Worm (Caenorhabditis elegans) whole organism, young adult: ENCODE measurements around the gene cacn-1.

Experiments
- B0336.3 ChIP-seq: fragments of 200-800 bp; sonication (Bioruptor generic); IDR thresholded peaks from 2 replicates; pipeline ENCODE4 v1.3.6; 2022; ENCODE audit warnings: missing genetic modification characterization, missing compliant biosample characterization
- C06A6.2 ChIP-seq: fragments of 200-800 bp; sonication (Bioruptor generic); conservative IDR thresholded peaks from 2 replicates; pipeline ENCODE4 v1.3.6; 2022; ENCODE audit warnings: missing genetic modification characterization, missing compliant biosample characterization
- F33H1.4 ChIP-seq: fragments of 200-800 bp; sonication (Bioruptor generic); IDR thresholded peaks from 2 replicates; pipeline ENCODE4 v1.3.6; 2022; ENCODE audit warnings: missing genetic modification reagents, missing genetic modification characterization, missing compliant biosample characterization
- Y95B8A.8 ChIP-seq: fragments of 200-800 bp; sonication (Bioruptor generic); IDR thresholded peaks from 2 replicates; pipeline ENCODE4 v1.3.6; 2022; ENCODE audit warnings: missing genetic modification reagents, missing genetic modification characterization, missing compliant biosample characterization
- akir-1 ChIP-seq: fragments of 200-800 bp; sonication (Bioruptor generic); optimal IDR thresholded peaks from 2 replicates; lab custom pipeline; 2018; ENCODE audit warnings: mild to moderate bottlenecking, missing genetic modification characterization, moderate library complexity, missing compliant biosample characterization
- cebp-1 ChIP-seq, 2 experiments: fragments of 200-800 bp in 1 of 2; sonication (Bioruptor generic) in 1 of 2; sonication (generic microtip) in 1 of 2; IDR thresholded peaks in 1 of 2; optimal IDR thresholded peaks in 1 of 2; 2 replicates each; pipeline versions ENCODE4 v1.3.6 to Lab custom; 2017 to 2022; ENCODE audit warnings: missing compliant biosample characterization in 2 of 2, missing genetic modification characterization in 2 of 2, mild to moderate bottlenecking in 1 of 2, missing genetic modification reagents in 1 of 2, moderate library complexity in 1 of 2
- efl-1 ChIP-seq: fragments of 150-350 bp; optimal IDR thresholded peaks from 2 replicates; lab custom pipeline; 2014; ENCODE audit warnings: missing biosample characterization, missing genetic modification reagents, missing genetic modification characterization
- egrh-3 ChIP-seq: fragments of 200-800 bp; sonication (Bioruptor generic); IDR thresholded peaks from 2 replicates; pipeline ENCODE4 v1.3.6; 2022; ENCODE audit warnings: missing genetic modification reagents, missing genetic modification characterization, missing compliant biosample characterization
- lin-40 ChIP-seq: sonication (generic microtip); optimal IDR thresholded peaks from 2 replicates; lab custom pipeline; 2016; ENCODE audit warnings: missing genetic modification characterization, mild to moderate bottlenecking, missing compliant biosample characterization, missing genotype, missing genetic modification reagents
- mcd-1 ChIP-seq: fragments of 200-800 bp; sonication (Bioruptor generic); IDR thresholded peaks from 2 replicates; pipeline ENCODE4 v1.3.6; 2022; ENCODE audit warnings: missing genetic modification reagents, missing genetic modification characterization, missing compliant biosample characterization
- nhr-27 ChIP-seq: fragments of 200-800 bp; sonication (Bioruptor generic); optimal IDR thresholded peaks from 2 replicates; lab custom pipeline; 2018; ENCODE audit warnings: mild to moderate bottlenecking, missing genetic modification characterization, moderate library complexity, missing compliant biosample characterization
- tbx-9 ChIP-seq: sonication (generic microtip); optimal IDR thresholded peaks from 2 replicates; lab custom pipeline; 2016; ENCODE audit warnings: borderline replicate concordance, missing genetic modification characterization, inconsistent platforms, missing compliant biosample characterization
- tlf-1 ChIP-seq: fragments of 200-800 bp; sonication (Bioruptor generic); optimal IDR thresholded peaks from 2 replicates; lab custom pipeline; 2018; ENCODE audit warnings: mild to moderate bottlenecking, missing genetic modification characterization, missing compliant biosample characterization
- unc-130 ChIP-seq: sonication (generic microtip); optimal IDR thresholded peaks from 2 replicates; lab custom pipeline; 2016; ENCODE audit warnings: missing genetic modification reagents, missing genetic modification characterization, missing compliant biosample characterization
- zfh-2 ChIP-seq: fragments of 200-800 bp; sonication (Bioruptor generic); conservative IDR thresholded peaks from 2 replicates; pipeline ENCODE4 v1.3.6; 2022; ENCODE audit warnings: missing genetic modification reagents, missing genetic modification characterization, missing compliant biosample characterization
- ztf-18 ChIP-seq: sonication (generic microtip); optimal IDR thresholded peaks from 2 replicates; lab custom pipeline; 2016; ENCODE audit warnings: missing genotype, mild to moderate bottlenecking, missing genetic modification characterization, missing compliant biosample characterization

cacn-1 gene

DNA sequence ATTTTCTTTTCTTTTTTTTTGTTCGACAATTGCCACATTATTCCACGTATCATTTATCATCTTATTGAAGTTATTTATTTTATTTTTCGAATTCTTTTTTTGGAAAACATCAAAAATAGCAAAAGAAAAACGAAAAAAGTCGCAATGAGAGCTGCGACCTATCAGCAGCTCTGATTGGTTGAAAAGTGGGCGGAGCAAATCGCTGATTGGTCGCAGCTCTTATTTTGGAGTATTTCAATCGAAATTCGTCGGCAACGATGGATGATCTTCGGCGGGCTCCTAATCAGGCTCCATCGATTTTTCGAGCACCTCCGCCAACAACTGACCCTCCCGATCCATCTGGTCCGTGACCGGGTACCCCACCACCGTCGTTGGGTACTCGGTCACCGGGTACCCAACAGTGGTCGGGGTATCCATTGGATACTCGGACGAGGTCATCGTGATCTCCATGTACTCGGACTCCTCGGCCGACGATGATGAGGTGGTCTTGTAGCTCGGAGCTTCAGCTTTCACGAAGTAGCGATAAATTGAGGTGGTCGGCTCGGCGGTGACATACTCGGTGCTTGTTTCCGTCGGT, 52.1 kb downstream of the cacn-1 start (continued):
- TF ChIP-seq F33H1.4 (no peak), efl-1 (no peak), akir-1 (GFP tag; lab: Kevin White, UChicago) (no peak), lin-40 (tag; lab: Kevin White, UChicago) (no peak), B0336.3 (GFP tag; lab: Robert Waterston, UW) (no peak), Y95B8A.8 (no peak), nhr-27 (no peak), C06A6.2 (no peak)

DNA sequence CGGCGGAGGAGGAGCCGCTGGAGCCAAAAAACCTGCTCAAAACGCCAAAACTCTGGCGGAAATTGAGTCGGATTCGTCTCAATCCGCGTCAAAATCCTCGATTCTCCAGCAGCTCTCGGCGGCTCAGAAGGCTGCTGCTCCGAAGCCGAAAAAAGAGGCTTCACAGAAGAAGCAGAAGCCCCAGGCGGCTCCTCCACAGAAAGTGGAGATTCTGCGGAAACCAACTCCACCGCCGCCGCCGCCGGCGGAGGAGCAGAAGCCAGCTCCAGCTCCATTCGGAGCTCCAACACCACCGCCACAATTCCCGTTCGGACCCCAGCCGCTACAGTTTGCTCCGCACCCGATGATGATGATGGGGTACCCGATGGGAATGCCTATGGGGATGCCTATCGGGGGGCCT, 55.0 kb downstream of the cacn-1 start:
- 0 out of 2 replicates have a peak, but pooled peaks have one; percentile 7 for TF ChIP-seq mcd-1 (GFP tag; lab: Robert Waterston, UW)
- no peak for TF ChIP-seq ztf-18 (tag; lab: Kevin White, UChicago)
- peak; percentile 93 for TF ChIP-seq egrh-3 (GFP tag; lab: Robert Waterston, UW)
- TF ChIP-seq zfh-2 (GFP tag; lab: Robert Waterston, UW) = peak; percentile 87
- TF ChIP-seq cebp-1 (GFP tag; IDR thresholded peaks at IDR 0.05; lab: Robert Waterston, UW) = no peak
- no peak for TF ChIP-seq cebp-1 (tag; optimal IDR thresholded peaks at IDR 0.05; lab: Kevin White, UChicago)
- no peak for TF ChIP-seq tlf-1 (GFP tag; lab: Kevin White, UChicago)
- no peak for TF ChIP-seq tbx-9
- TF ChIP-seq unc-130 (GFP tag; lab: Kevin White, UChicago) = no peak
